Fruit fly (Drosophila melanogaster) whole organism, wandering third instar larva: ENCODE results near the gene cup.

Experiments
- Abd-B ChIP-seq: fragments of >200 bp; optimal IDR thresholded peaks from 2 replicates; lab custom pipeline; 2017; ENCODE audit warnings: missing biosample characterization, missing genetic modification characterization
- HLH106 ChIP-seq: fragments of 200-800 bp; optimal IDR thresholded peaks from 3 replicates; lab custom pipeline; 2019; ENCODE audit warnings: missing biosample characterization, mild to moderate bottlenecking, missing genetic modification characterization, moderate library complexity
- Hr78 ChIP-seq: fragments of >200 bp; optimal IDR thresholded peaks from 2 replicates; lab custom pipeline; 2017; ENCODE audit warnings: missing biosample characterization, missing genetic modification characterization
- Jra ChIP-seq: sonication (Bioruptor generic); optimal IDR thresholded peaks from 2 replicates; lab custom pipeline; 2016; ENCODE audit warnings: missing biosample characterization, missing genetic modification characterization
- dsf ChIP-seq: sonication (Bioruptor generic); optimal IDR thresholded peaks from 2 replicates; lab custom pipeline; 2016; ENCODE audit warnings: missing biosample characterization, missing genetic modification characterization, borderline replicate concordance
- fru ChIP-seq: fragments of 200-800 bp; sonication (Bioruptor generic); optimal IDR thresholded peaks from 3 replicates; lab custom pipeline; 2016; ENCODE audit warnings: missing biosample characterization, mild to moderate bottlenecking, missing genetic modification characterization
- sage ChIP-seq: fragments of 200-800 bp; sonication (Bioruptor generic); optimal IDR thresholded peaks from 2 replicates; lab custom pipeline; 2016; ENCODE audit warnings: missing biosample characterization, mild to moderate bottlenecking, missing genetic modification characterization
- tai ChIP-seq: sonication (Bioruptor generic); optimal IDR thresholded peaks from 2 replicates; lab custom pipeline; 2016; ENCODE audit warnings: missing biosample characterization, missing genetic modification characterization
- usp ChIP-seq: fragments of >200 bp; optimal IDR thresholded peaks from 2 replicates; lab custom pipeline; 2017; ENCODE audit warnings: missing biosample characterization, missing genetic modification characterization

DNA sequence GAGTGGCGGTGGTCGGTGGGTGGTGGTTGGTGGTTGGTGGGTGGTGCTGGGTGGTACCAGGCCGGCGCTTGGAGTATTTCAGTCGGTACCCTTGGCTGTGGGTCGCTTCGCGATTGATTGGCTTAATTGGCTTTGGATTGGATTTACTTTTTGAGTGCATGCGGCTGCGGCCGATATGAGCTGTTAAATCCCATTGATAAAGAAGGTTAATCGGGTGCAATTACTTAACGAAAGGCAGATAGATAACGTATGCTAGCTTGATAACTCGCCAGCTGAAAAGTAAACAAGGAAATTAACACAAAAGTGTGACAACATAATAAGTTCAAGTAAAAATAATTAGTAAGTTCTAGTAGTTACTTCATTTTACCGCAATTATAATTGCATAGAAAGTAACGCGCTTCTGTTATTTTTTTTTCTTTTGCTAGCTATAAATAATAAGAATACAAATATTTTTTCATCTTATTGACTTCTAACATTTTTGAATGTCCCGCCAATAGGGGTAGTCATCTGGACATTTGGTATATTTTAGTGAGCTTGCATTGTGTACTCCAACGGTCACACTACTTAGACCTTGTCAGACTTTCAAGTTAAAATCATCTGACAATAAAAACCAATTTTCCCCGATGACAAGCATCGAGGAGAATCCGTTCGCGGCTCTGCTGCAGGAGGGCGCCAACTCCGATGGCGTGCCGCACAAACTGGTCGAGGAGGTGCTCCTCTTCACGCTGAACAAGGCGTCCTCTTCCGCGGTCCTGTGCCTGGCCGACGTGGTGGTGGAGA lies 5.3 kb upstream of the cup start, which contains the start of the genes CG31636 and Ube4A:
- TF ChIP-seq Hr78 (GFP tag; lab: Kevin White, UChicago) (no peak), dsf (no peak), fru (no peak), usp (GFP tag; lab: Kevin White, UChicago) (no peak), HLH106 (tag; lab: Kevin White, UChicago) (no peak), Jra (no peak), Abd-B (GFP tag; lab: Kevin White, UChicago) (no peak), sage (GFP tag; lab: Kevin White, UChicago) (no peak), tai (no peak)
